Fruit fly (Drosophila melanogaster) whole organism, embryonic: Measurements from ENCODE around the gene AP-2mu.

Experiments
- CG11695 ChIP-seq: fragments of 200-800 bp; sonication (Bioruptor generic); IDR thresholded peaks from 3 replicates; pipeline ENCODE4 v1.3.6; 2022; ENCODE audit warnings: missing biosample characterization, missing genetic modification characterization
- CG1233 ChIP-seq: fragments of 200-800 bp; sonication (Bioruptor generic); optimal IDR thresholded peaks from 4 replicates; lab custom pipeline; 2018; ENCODE audit warnings: missing biosample characterization, mild to moderate bottlenecking, missing genetic modification characterization
- CG12391 ChIP-seq: fragments of 200-800 bp; sonication (Bioruptor generic); optimal IDR thresholded peaks from 3 replicates; lab custom pipeline; 2018; ENCODE audit warnings: missing biosample characterization, mild to moderate bottlenecking, missing genetic modification characterization, moderate library complexity
- CG13296 ChIP-seq: fragments of 200-800 bp; sonication (Bioruptor generic); optimal IDR thresholded peaks from 3 replicates; lab custom pipeline; 2018; ENCODE audit warnings: missing biosample characterization, mild to moderate bottlenecking, missing genetic modification characterization
- CG1603 ChIP-seq: fragments of 200-800 bp; sonication (Bioruptor generic); optimal IDR thresholded peaks from 2 replicates; lab custom pipeline; 2019; ENCODE audit warnings: missing biosample characterization, mild to moderate bottlenecking, missing genetic modification characterization, moderate library complexity
- CG16863 ChIP-seq: fragments of 200-800 bp; sonication (Bioruptor generic); optimal IDR thresholded peaks from 3 replicates; lab custom pipeline; 2016; ENCODE audit warnings: missing biosample characterization, missing genetic modification characterization
- CG17328 ChIP-seq: fragments of 200-800 bp; sonication (Bioruptor generic); IDR thresholded peaks from 2 replicates; pipeline ENCODE4 v1.3.6; 2022; ENCODE audit warnings: missing biosample characterization, missing genetic modification characterization
- CG2120 ChIP-seq: fragments of 200-800 bp; sonication (Bioruptor generic); optimal IDR thresholded peaks from 3 replicates; lab custom pipeline; 2016; ENCODE audit warnings: missing biosample characterization, missing genetic modification characterization
- CG2889 ChIP-seq: fragments of 200-800 bp; sonication (Bioruptor generic); IDR thresholded peaks from 3 replicates; pipeline ENCODE4 v1.3.6; 2022; ENCODE audit warnings: missing biosample characterization, missing genetic modification characterization
- CG31441 ChIP-seq: fragments of 200-800 bp; sonication (Bioruptor generic); IDR thresholded peaks from 2 replicates; pipeline ENCODE4 v1.3.6; 2022; ENCODE audit warnings: missing biosample characterization, missing genetic modification characterization
- CG3995 ChIP-seq: fragments of 200-800 bp; sonication (Bioruptor generic); optimal IDR thresholded peaks from 3 replicates; lab custom pipeline; 2016; ENCODE audit warnings: missing biosample characterization, missing genetic modification characterization
- CG6272 ChIP-seq: fragments of 200-800 bp; sonication (Bioruptor generic); IDR thresholded peaks from 2 replicates; pipeline ENCODE4 v1.3.6; 2022; ENCODE audit warnings: missing biosample characterization, missing genetic modification characterization
- CG6813 ChIP-seq: fragments of 200-800 bp; sonication (Bioruptor generic); optimal IDR thresholded peaks from 2 replicates; lab custom pipeline; 2017; ENCODE audit warnings: missing biosample characterization, missing genetic modification characterization, mild to moderate bottlenecking, moderate library complexity, missing genetic modification reagents
- CG8290 ChIP-seq, 3 experiments: fragments of 200-800 bp; sonication (Bioruptor generic); optimal IDR thresholded peaks; 2 replicates each; lab custom pipeline; 2016 to 2019; ENCODE audit warnings: missing biosample characterization in 3 of 3, missing genetic modification characterization in 3 of 3, mild to moderate bottlenecking in 2 of 3, moderate library complexity in 1 of 3
- CG9876 ChIP-seq: fragments of 200-800 bp; sonication (Bioruptor generic); optimal IDR thresholded peaks from 2 replicates; lab custom pipeline; 2016; ENCODE audit warnings: missing biosample characterization, missing genetic modification characterization
- Drgx ChIP-seq: fragments of 200-800 bp; sonication (Bioruptor generic); IDR thresholded peaks from 2 replicates; pipeline ENCODE4 v1.3.6; 2022; ENCODE audit warnings: missing biosample characterization, missing genetic modification characterization
- HHEX ChIP-seq: fragments of 200-800 bp; sonication (Bioruptor generic); optimal IDR thresholded peaks from 3 replicates; lab custom pipeline; 2017; ENCODE audit warnings: missing biosample characterization, mild to moderate bottlenecking, missing genetic modification characterization, missing genetic modification reagents
- Med ChIP-seq: fragments of 200-800 bp; sonication (Bioruptor generic); peaks from one replicate; lab custom pipeline; 2016; ENCODE audit warnings: missing biosample characterization, missing genetic modification characterization, mild to moderate bottlenecking, inconsistent platforms, moderate library complexity
- Neu2 ChIP-seq: fragments of 200-800 bp; sonication (Bioruptor generic); optimal IDR thresholded peaks from 3 replicates; lab custom pipeline; 2016; ENCODE audit warnings: missing biosample characterization, missing genetic modification characterization, borderline replicate concordance
- Oaz ChIP-seq: fragments of 200-800 bp; sonication (Bioruptor generic); IDR thresholded peaks from 2 replicates; pipeline ENCODE4 v1.3.6; 2022; ENCODE audit warnings: missing biosample characterization, missing genetic modification characterization
- Sox102F ChIP-seq: fragments of 200-800 bp; sonication (Bioruptor generic); optimal IDR thresholded peaks from 2 replicates; lab custom pipeline; 2018; ENCODE audit warnings: missing biosample characterization, mild to moderate bottlenecking, missing genetic modification characterization, moderate library complexity
- Xbp1 ChIP-seq: fragments of 200-800 bp; sonication (Bioruptor generic); optimal IDR thresholded peaks from 3 replicates; lab custom pipeline; 2016; ENCODE audit warnings: missing biosample characterization, mild to moderate bottlenecking, missing genetic modification characterization
- az2 ChIP-seq: fragments of 200-800 bp; sonication (Bioruptor generic); optimal IDR thresholded peaks from 3 replicates; lab custom pipeline; 2016; ENCODE audit warnings: missing biosample characterization, missing genetic modification characterization
- bbx ChIP-seq: fragments of 200-800 bp; sonication (Bioruptor generic); IDR thresholded peaks from 2 replicates; pipeline ENCODE4 v1.3.6; 2022; ENCODE audit warnings: missing biosample characterization, missing genetic modification characterization; ENCODE audit not compliant: partially characterized antibody
- chif ChIP-seq, 2 experiments: fragments of 200-800 bp; sonication (Bioruptor generic); optimal IDR thresholded peaks; 3 replicates each; lab custom pipeline; 2016; ENCODE audit warnings: missing biosample characterization in 2 of 2, missing genetic modification characterization in 2 of 2
- chinmo ChIP-seq: fragments of 200-800 bp; sonication (Bioruptor generic); IDR thresholded peaks from 4 replicates; pipeline ENCODE4 v1.3.6; 2022; ENCODE audit warnings: missing biosample characterization, missing genetic modification characterization; ENCODE audit not compliant: partially characterized antibody
- dmrt99B ChIP-seq: fragments of 200-800 bp; sonication (Bioruptor generic); optimal IDR thresholded peaks from 2 replicates; lab custom pipeline; 2018; ENCODE audit warnings: missing biosample characterization, mild to moderate bottlenecking, missing genetic modification characterization, moderate library complexity
- en ChIP-seq: fragments of 200-800 bp; sonication (Bioruptor generic); optimal IDR thresholded peaks from 2 replicates; lab custom pipeline; 2016; ENCODE audit warnings: missing biosample characterization, missing genetic modification characterization
- eve ChIP-seq, 2 experiments: fragments of >200 bp; optimal IDR thresholded peaks; 2 replicates each; lab custom pipeline; 2017; ENCODE audit warnings: missing biosample characterization in 2 of 2, missing genetic modification characterization in 2 of 2
- fd3F ChIP-seq: fragments of 200-800 bp; sonication (Bioruptor generic); optimal IDR thresholded peaks from 2 replicates; lab custom pipeline; 2018; ENCODE audit warnings: missing biosample characterization, mild to moderate bottlenecking, missing genetic modification characterization, moderate library complexity
- gem ChIP-seq: fragments of 200-800 bp; sonication (Bioruptor generic); optimal IDR thresholded peaks from 2 replicates; lab custom pipeline; 2019; ENCODE audit warnings: missing biosample characterization, mild to moderate bottlenecking, missing genetic modification characterization, moderate library complexity
- grn ChIP-seq: fragments of 200-800 bp; sonication (Bioruptor generic); optimal IDR thresholded peaks from 3 replicates; lab custom pipeline; 2017; ENCODE audit warnings: missing biosample characterization, missing genetic modification characterization
- jing ChIP-seq: fragments of 200-800 bp; sonication (Bioruptor generic); optimal IDR thresholded peaks from 2 replicates; lab custom pipeline; 2018; ENCODE audit warnings: missing biosample characterization, mild to moderate bottlenecking, missing genetic modification characterization
- kah ChIP-seq: fragments of 200-800 bp; sonication (Bioruptor generic); optimal IDR thresholded peaks from 2 replicates; lab custom pipeline; 2018; ENCODE audit warnings: missing biosample characterization, mild to moderate bottlenecking, missing genetic modification characterization
- lbe ChIP-seq: fragments of 200-800 bp; sonication (Bioruptor generic); optimal IDR thresholded peaks from 2 replicates; lab custom pipeline; 2016; ENCODE audit warnings: missing biosample characterization, mild to moderate bottlenecking, missing genetic modification characterization
- row ChIP-seq: fragments of 200-800 bp; sonication (Bioruptor generic); IDR thresholded peaks from 3 replicates; pipeline ENCODE4 v1.3.6; 2022; ENCODE audit warnings: missing biosample characterization, missing genetic modification characterization
- sd ChIP-seq: fragments of 200-800 bp; sonication (Bioruptor generic); optimal IDR thresholded peaks from 3 replicates; lab custom pipeline; 2018; ENCODE audit warnings: missing biosample characterization, mild to moderate bottlenecking, missing genetic modification characterization, moderate library complexity
- sens ChIP-seq: fragments of 200-800 bp; sonication (Bioruptor generic); peaks from one replicate; lab custom pipeline; 2016; ENCODE audit warnings: missing biosample characterization, missing genetic modification characterization
- tin ChIP-seq: fragments of 200-800 bp; sonication (Bioruptor generic); optimal IDR thresholded peaks from 3 replicates; lab custom pipeline; 2016; ENCODE audit warnings: missing biosample characterization, missing genetic modification characterization
- wek ChIP-seq: fragments of 200-800 bp; sonication (Bioruptor generic); optimal IDR thresholded peaks from 3 replicates; lab custom pipeline; 2018; ENCODE audit warnings: missing biosample characterization, mild to moderate bottlenecking, missing genetic modification characterization, moderate library complexity
- zen2 ChIP-seq: fragments of 200-800 bp; sonication (Bioruptor generic); IDR thresholded peaks from 3 replicates; pipeline ENCODE4 v1.3.6; 2022; ENCODE audit warnings: missing biosample characterization, missing genetic modification characterization; ENCODE audit not compliant: partially characterized antibody

Gene AP-2mu

DNA sequence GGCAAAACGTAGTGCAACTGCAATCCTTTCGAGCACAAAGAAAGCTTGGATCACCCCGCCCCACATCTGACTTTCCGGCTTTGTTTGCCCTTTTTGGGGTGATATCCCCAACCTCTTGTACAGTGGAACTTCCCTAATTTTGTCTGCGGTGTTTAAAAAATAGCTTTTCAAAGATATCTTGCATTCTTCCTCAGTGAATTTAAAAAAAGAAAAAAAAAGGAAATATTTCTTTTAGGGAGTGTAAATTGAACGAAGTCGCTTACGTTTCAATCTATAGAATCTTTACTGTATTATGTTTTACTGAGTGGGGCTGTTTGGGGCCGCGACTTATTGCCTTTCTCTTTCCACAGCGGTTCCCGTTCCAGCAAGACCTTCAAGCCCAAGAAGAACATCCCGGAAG, 40.6 kb upstream of the AP-2mu start (continued):
- TF ChIP-seq CG17328 (GFP tag; lab: Robert Waterston, UW) (peak; percentile 57; the same call in 1 of the 2 replicates), CG13296 (GFP tag; lab: Kevin White, UChicago) (peak; percentile 63), CG6272 (GFP tag; lab: Robert Waterston, UW) (0 out of 2 replicates have a peak, but pooled peaks have one; percentile 48), CG2889 (GFP tag; lab: Robert Waterston, UW) (peak; percentile 45), eve (GFP tag; optimal IDR thresholded peaks at IDR 0.05; lab: Kevin White, UChicago) (no peak), jing (no peak), grn (GFP tag; lab: Kevin White, UChicago) (no peak), CG6813 (GFP tag; lab: Kevin White, UChicago) (peak; percentile 48), CG16863 (GFP tag; lab: Kevin White, UChicago) (peak; percentile 47), Neu2 (GFP tag; lab: Kevin White, UChicago) (no peak), tin (GFP tag; lab: Kevin White, UChicago) (peak; percentile 59), CG9876 (GFP tag; lab: Kevin White, UChicago) (no peak), zen2 (GFP tag; lab: Robert Waterston, UW) (no peak), bbx (GFP tag; lab: Robert Waterston, UW) (no peak), CG8290 (GFP tag; optimal IDR thresholded peaks at IDR 0.05; lab: Kevin White, UChicago) (no peak), CG8290 (tag; optimal IDR thresholded peaks at IDR 0.05; lab: Kevin White, UChicago) (no peak), CG1233 (GFP tag; lab: Kevin White, UChicago) (peak; percentile 12), kah (GFP tag; lab: Kevin White, UChicago) (no peak), Med (GFP tag; lab: Kevin White, UChicago) (peak; percentile 87), HHEX (peak; percentile 25), wek (no peak), chif (GFP tag; optimal IDR thresholded peaks at IDR 0.05; lab: Kevin White, UChicago) (peak; percentile 24 to 51)

dm6 chr3R:22423996-22424395, 38.3 kb upstream of the AP-2mu start:
- TF ChIP-seq Xbp1, result peak; percentile 14
- TF ChIP-seq row (GFP tag; lab: Robert Waterston, UW), result peak; percentile 15; the same call in 1 of the 3 replicates
- TF ChIP-seq az2, result peak; percentile 4
- TF ChIP-seq Med (GFP tag; lab: Kevin White, UChicago), result no peak
- peak; percentile 45 for TF ChIP-seq Drgx (GFP tag; lab: Robert Waterston, UW)
- peak; percentile 18 for TF ChIP-seq CG2120 (GFP tag; lab: Kevin White, UChicago)
- no peak for TF ChIP-seq CG3995 (GFP tag; lab: Kevin White, UChicago)
- TF ChIP-seq CG1603 (tag; lab: Kevin White, UChicago), result peak; percentile 20
- TF ChIP-seq lbe (GFP tag; lab: Kevin White, UChicago), result peak; percentile 8
- no peak for TF ChIP-seq en (GFP tag; lab: Kevin White, UChicago)
- TF ChIP-seq Oaz (GFP tag; lab: Robert Waterston, UW), result no peak
- peak; percentile 54 for TF ChIP-seq sens
- TF ChIP-seq CG31441 (GFP tag; lab: Robert Waterston, UW), result 0 out of 2 replicates have a peak, but pooled peaks have one; percentile 12
- TF ChIP-seq fd3F (GFP tag; lab: Kevin White, UChicago), result no peak
- TF ChIP-seq dmrt99B, result peak; percentile 6
- TF ChIP-seq chinmo, result no peak
- TF ChIP-seq wek, result no peak
- peak; percentile 3 for TF ChIP-seq CG12391 (tag; lab: Kevin White, UChicago)
- TF ChIP-seq Sox102F (GFP tag; lab: Kevin White, UChicago), result peak; percentile 34
- TF ChIP-seq sd (tag; lab: Kevin White, UChicago), result peak; percentile 17
- 0 out of 3 replicates have a peak, but pooled peaks have one; percentile 33 for TF ChIP-seq CG11695 (GFP tag; lab: Robert Waterston, UW)
- TF ChIP-seq gem, result peak; percentile 25
